Fruit fly (Drosophila melanogaster): ENCODE data around the gene TotF.

Gene TotF

DNA sequence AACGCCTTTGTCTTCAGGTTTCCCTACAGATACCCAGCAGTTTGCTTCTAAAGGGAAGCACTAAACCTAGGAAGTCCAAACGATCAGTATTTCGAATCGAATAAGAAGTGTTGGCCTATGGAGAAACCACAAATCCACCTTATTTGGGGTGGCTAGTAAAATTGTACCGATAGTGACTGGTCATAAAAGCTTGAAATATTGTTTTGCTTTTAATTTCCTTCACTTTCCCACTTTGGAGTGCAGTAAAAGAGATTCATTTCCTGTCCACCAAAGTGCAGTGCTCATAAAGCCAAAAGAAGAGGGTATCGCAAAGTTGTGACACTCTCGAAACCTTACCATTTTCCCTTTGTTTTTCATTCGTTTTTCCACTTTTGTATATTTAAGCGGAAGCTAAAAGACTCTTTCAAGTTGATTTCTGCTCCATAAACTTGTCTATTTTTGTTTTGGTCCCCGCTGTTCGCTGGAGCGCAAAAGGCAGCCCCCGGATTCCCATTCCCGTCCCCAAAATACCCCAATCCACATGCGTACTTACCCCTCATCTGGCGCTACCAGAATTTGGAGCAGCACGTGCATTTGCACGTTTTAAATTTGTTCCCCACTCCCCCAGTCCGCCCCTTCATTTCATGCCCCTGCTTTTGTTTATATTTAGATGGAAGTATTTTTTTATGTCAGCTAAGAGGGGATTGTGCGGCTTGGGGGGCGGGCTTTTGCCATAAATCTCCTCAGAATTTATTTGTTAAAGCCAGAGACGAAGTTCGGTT lies 13.5 kb downstream of the TotF start (continued):
- TF ChIP-seq D19B (GFP tag; optimal IDR thresholded peaks at IDR 0.05), result peak; percentile 72
- TF ChIP-seq unpg (GFP tag; optimal IDR thresholded peaks at IDR 0.05), result peak; percentile 26
- TF ChIP-seq CG18262 (tag; optimal IDR thresholded peaks at IDR 0.05), result peak; percentile 51
- peak; percentile 24 for TF ChIP-seq ATbp (GFP tag; optimal IDR thresholded peaks at IDR 0.05)
- peak in 1 of 2 experiments; percentile 20 for TF ChIP-seq chif (GFP tag; optimal IDR thresholded peaks at IDR 0.05)
- TF ChIP-seq CG12769 (tag; optimal IDR thresholded peaks at IDR 0.05), result peak; percentile 16
- TF ChIP-seq D (optimal IDR thresholded peaks at IDR 0.05), result no peak
- TF ChIP-seq D (GFP tag; optimal IDR thresholded peaks at IDR 0.05), result peak; percentile 2
- peak; percentile 5 for TF ChIP-seq CG15601 (tag; optimal IDR thresholded peaks at IDR 0.05)
- peak; percentile 8 for TF ChIP-seq CG2875 (GFP tag; optimal IDR thresholded peaks at IDR 0.05)
- peak; percentile 2 for TF ChIP-seq CG8388 (GFP tag; optimal IDR thresholded peaks at IDR 0.05)
- TF ChIP-seq Sox102F (GFP tag; optimal IDR thresholded peaks at IDR 0.05), result peak; percentile 58
- peak; percentile 57; the same call in 2 of the 3 replicates for TF ChIP-seq row (GFP tag; IDR thresholded peaks at IDR 0.05)
- peak; percentile 32 for TF ChIP-seq CG11504 (tag; optimal IDR thresholded peaks at IDR 0.05)
- peak; percentile 33 for TF ChIP-seq CG7839 (tag; optimal IDR thresholded peaks at IDR 0.05)
- peak; percentile 48 for TF ChIP-seq Blimp-1 (GFP tag; optimal IDR thresholded peaks at IDR 0.05)
- peak; percentile 15 for TF ChIP-seq grau (tag; optimal IDR thresholded peaks at IDR 0.05)
- TF ChIP-seq CG6689 (GFP tag; IDR thresholded peaks at IDR 0.05), result 0 out of 2 replicates have a peak, but pooled peaks have one; percentile 20
- TF ChIP-seq kni (GFP tag; optimal IDR thresholded peaks at IDR 0.05), result no peak
- TF ChIP-seq CG2678 (tag; optimal IDR thresholded peaks at IDR 0.05), result peak; percentile 33
- TF ChIP-seq abd-A (tag; optimal IDR thresholded peaks at IDR 0.05), result peak; percentile 32
- peak; percentile 58; the same call in 2 of the 3 replicates for TF ChIP-seq CG17361 (GFP tag; IDR thresholded peaks at IDR 0.05)
- peak; percentile 43 for TF ChIP-seq nmo (GFP tag; optimal IDR thresholded peaks at IDR 0.05)
- peak; percentile 39; the same call in 1 of the 2 replicates for TF ChIP-seq Ptx1 (GFP tag; IDR thresholded peaks at IDR 0.05)
- no peak for TF ChIP-seq fd64A (GFP tag; optimal IDR thresholded peaks at IDR 0.05)

DNA sequence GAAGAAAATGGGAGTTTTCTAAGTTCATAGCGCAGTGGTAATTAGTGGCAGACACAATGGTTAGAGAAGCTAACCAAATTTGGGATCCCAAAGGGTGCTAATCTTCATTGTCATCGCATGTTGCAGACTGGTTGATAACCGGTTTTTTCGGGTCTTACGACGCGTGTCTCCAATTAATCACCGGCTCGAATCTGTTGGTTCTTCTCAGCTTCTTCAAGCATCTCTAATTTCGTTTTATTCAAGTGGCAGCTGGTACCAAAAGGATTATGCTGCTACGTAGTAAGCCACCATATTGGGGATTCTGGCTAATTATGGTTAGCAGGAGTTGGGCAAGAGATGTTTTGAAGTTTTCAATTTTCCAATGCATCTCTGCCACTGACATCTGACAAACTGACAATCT lies 15.2 kb downstream of the TotF start:
- no peak for TF ChIP-seq ken (GFP tag; IDR thresholded peaks at IDR 0.05)
- peak; percentile 66 for TF ChIP-seq Hey (tag; optimal IDR thresholded peaks at IDR 0.05)
- TF ChIP-seq pros (GFP tag; optimal IDR thresholded peaks at IDR 0.05), result peak; percentile 26
- TF ChIP-seq CG6854 (GFP tag; optimal IDR thresholded peaks at IDR 0.05), result no peak
- TF ChIP-seq CG5180 (GFP tag; optimal IDR thresholded peaks at IDR 0.05), result peak; percentile 23
- TF ChIP-seq gsb-n (tag; optimal IDR thresholded peaks at IDR 0.05), result peak; percentile 81
- TF ChIP-seq CG11695 (GFP tag; IDR thresholded peaks at IDR 0.05), result no peak
- no peak for TF ChIP-seq Pdp1 (GFP tag; optimal IDR thresholded peaks at IDR 0.05)
- TF ChIP-seq CG34422 (GFP tag; IDR thresholded peaks at IDR 0.05), result no peak
- no peak for TF ChIP-seq mirr (GFP tag; optimal IDR thresholded peaks at IDR 0.05)
- no peak for TF ChIP-seq Meics (GFP tag; optimal IDR thresholded peaks at IDR 0.05)
- no peak for TF ChIP-seq CG11085 (GFP tag; IDR thresholded peaks at IDR 0.05)
- TF ChIP-seq sisA (GFP tag; IDR thresholded peaks at IDR 0.05), result no peak
- TF ChIP-seq vvl (GFP tag; IDR thresholded peaks at IDR 0.05), result 0 out of 2 replicates have a peak, but pooled peaks have one; percentile 7
- no peak for TF ChIP-seq CG1832 (GFP tag; optimal IDR thresholded peaks at IDR 0.05)
- TF ChIP-seq wor (GFP tag; IDR thresholded peaks at IDR 0.05), result no peak
- TF ChIP-seq oc (tag; optimal IDR thresholded peaks at IDR 0.05), result peak; percentile 11
- TF ChIP-seq grn (GFP tag; optimal IDR thresholded peaks at IDR 0.05), result peak; percentile 1
- no peak for TF ChIP-seq CG3163 (GFP tag; optimal IDR thresholded peaks at IDR 0.05)
- no peak for TF ChIP-seq danr (GFP tag; IDR thresholded peaks at IDR 0.05)
- TF ChIP-seq Atf6 (GFP tag; IDR thresholded peaks at IDR 0.05), result no peak
- TF ChIP-seq CG12659 (GFP tag; optimal IDR thresholded peaks at IDR 0.05), result no peak
- no peak for TF ChIP-seq bab2 (GFP tag; optimal IDR thresholded peaks at IDR 0.05)
- TF ChIP-seq Ets97D (GFP tag; optimal IDR thresholded peaks at IDR 0.05), result no peak

Data from whole organism, embryonic.